Fruit fly (Drosophila melanogaster) whole organism, wandering third instar larva: Measurements from ENCODE around the gene CG9636.

ENCODE experiments used
- Abd-B ChIP-seq: fragments of >200 bp; optimal IDR thresholded peaks from 2 replicates; lab custom pipeline; 2017; ENCODE audit warnings: missing biosample characterization, missing genetic modification characterization
- CG32264 ChIP-seq: fragments of 200-800 bp; sonication (Bioruptor generic); optimal IDR thresholded peaks from 2 replicates; lab custom pipeline; 2016; ENCODE audit warnings: missing biosample characterization, missing genetic modification characterization
- CG9705 ChIP-seq: fragments of 200-800 bp; sonication (Bioruptor generic); optimal IDR thresholded peaks from 2 replicates; lab custom pipeline; 2018; ENCODE audit warnings: missing biosample characterization, mild to moderate bottlenecking, missing genetic modification characterization
- CrebA ChIP-seq: fragments of 200-800 bp; sonication (Bioruptor generic); optimal IDR thresholded peaks from 2 replicates; lab custom pipeline; 2016; ENCODE audit warnings: missing biosample characterization, mild to moderate bottlenecking, missing genetic modification characterization, borderline replicate concordance
- Dfd ChIP-seq: fragments of >200 bp; optimal IDR thresholded peaks from 2 replicates; lab custom pipeline; 2017; ENCODE audit warnings: missing biosample characterization, missing genetic modification characterization
- Dif ChIP-seq: fragments of 200-275, 200-300 bp; sonication (Bioruptor generic); optimal IDR thresholded peaks from 2 replicates; lab custom pipeline; 2018; ENCODE audit warnings: missing biosample characterization, missing genetic modification characterization; ENCODE audit not compliant: partially characterized antibody
- GATAd ChIP-seq: sonication (Bioruptor generic); optimal IDR thresholded peaks from 2 replicates; lab custom pipeline; 2016; ENCODE audit warnings: missing biosample characterization, missing genetic modification characterization
- HLH106 ChIP-seq: fragments of 200-800 bp; optimal IDR thresholded peaks from 3 replicates; lab custom pipeline; 2019; ENCODE audit warnings: missing biosample characterization, mild to moderate bottlenecking, missing genetic modification characterization, moderate library complexity
- Hnf4 ChIP-seq: fragments of 200-800 bp; sonication (Bioruptor generic); optimal IDR thresholded peaks from 2 replicates; lab custom pipeline; 2016; ENCODE audit warnings: missing biosample characterization, mild to moderate bottlenecking, missing genetic modification characterization
- Hr78 ChIP-seq: fragments of >200 bp; optimal IDR thresholded peaks from 2 replicates; lab custom pipeline; 2017; ENCODE audit warnings: missing biosample characterization, missing genetic modification characterization
- Hr83 ChIP-seq: fragments of 200-300 bp; sonication (Bioruptor generic); optimal IDR thresholded peaks from 2 replicates; lab custom pipeline; 2016; ENCODE audit warnings: missing biosample characterization, mild to moderate bottlenecking, missing genetic modification characterization, moderate library complexity; ENCODE audit not compliant: poor library complexity, severe bottlenecking
- Jra ChIP-seq: sonication (Bioruptor generic); optimal IDR thresholded peaks from 2 replicates; lab custom pipeline; 2016; ENCODE audit warnings: missing biosample characterization, missing genetic modification characterization
- Mio ChIP-seq: sonication (Bioruptor generic); optimal IDR thresholded peaks from 2 replicates; lab custom pipeline; 2016; ENCODE audit warnings: missing biosample characterization, missing genetic modification characterization
- Myc ChIP-seq: fragments of >200 bp; optimal IDR thresholded peaks from 2 replicates; lab custom pipeline; 2017
- N ChIP-seq: fragments of >200 bp; optimal IDR thresholded peaks from 2 replicates; lab custom pipeline; 2018; ENCODE audit warnings: missing biosample characterization, missing external identifiers, missing genetic modification characterization
- OdsH ChIP-seq: fragments of 200-800 bp; sonication (Bioruptor generic); optimal IDR thresholded peaks from 2 replicates; lab custom pipeline; 2016; ENCODE audit warnings: missing biosample characterization, mild to moderate bottlenecking, missing genetic modification characterization
- Rel ChIP-seq, 2 experiments: fragments of 200-800 bp; sonication (Bioruptor generic) in 1 of 2; optimal IDR thresholded peaks; 2 replicates in 1 of 2; 3 replicates in 1 of 2; lab custom pipeline; 2016 to 2019; ENCODE audit warnings: mild to moderate bottlenecking in 2 of 2, missing biosample characterization in 2 of 2, missing genetic modification characterization in 2 of 2, moderate library complexity in 1 of 2
- Sp1 ChIP-seq: fragments of 200-800 bp; sonication (Bioruptor generic); optimal IDR thresholded peaks from 3 replicates; lab custom pipeline; 2019; ENCODE audit warnings: missing biosample characterization, mild to moderate bottlenecking, missing genetic modification characterization, moderate library complexity
- Vsx2 ChIP-seq: fragments of 200-300, 225-300 bp; sonication (Bioruptor generic); optimal IDR thresholded peaks from 2 replicates; lab custom pipeline; 2018; ENCODE audit warnings: missing biosample characterization, missing genetic modification characterization; ENCODE audit not compliant: partially characterized antibody
- br ChIP-seq: fragments of 200-800 bp; sonication (Bioruptor generic); optimal IDR thresholded peaks from 2 replicates; lab custom pipeline; 2016; ENCODE audit warnings: missing biosample characterization, missing genetic modification characterization
- brk ChIP-seq: fragments of 200-800 bp; sonication (Bioruptor generic); optimal IDR thresholded peaks from 2 replicates; lab custom pipeline; 2016; ENCODE audit warnings: missing biosample characterization, mild to moderate bottlenecking, missing genetic modification characterization
- dl ChIP-seq, 2 experiments: fragments of 175-275, 200-275 bp in 1 of 2; fragments of 200-275 bp in 1 of 2; sonication (Bioruptor generic); optimal IDR thresholded peaks; lab custom pipeline; 2018; ENCODE audit warnings: mild to moderate bottlenecking in 2 of 2, missing biosample characterization in 2 of 2, missing genetic modification characterization in 2 of 2, moderate library complexity in 2 of 2; ENCODE audit not compliant: partially characterized antibody in 2 of 2, insufficient read depth in 1 of 2
- dmrt93B ChIP-seq: fragments of 200-800 bp; sonication (Bioruptor generic); optimal IDR thresholded peaks from 2 replicates; lab custom pipeline; 2018; ENCODE audit warnings: missing biosample characterization, mild to moderate bottlenecking, missing genetic modification characterization
- dsf ChIP-seq: sonication (Bioruptor generic); optimal IDR thresholded peaks from 2 replicates; lab custom pipeline; 2016; ENCODE audit warnings: missing biosample characterization, missing genetic modification characterization, borderline replicate concordance
- ey ChIP-seq: fragments of 200-800 bp; sonication (Bioruptor generic); optimal IDR thresholded peaks from 2 replicates; lab custom pipeline; 2016; ENCODE audit warnings: missing biosample characterization, missing genetic modification characterization
- foxo ChIP-seq, 2 experiments: fragments of 200-800 bp; sonication (Bioruptor generic); optimal IDR thresholded peaks; 2 replicates in 1 of 2; 3 replicates in 1 of 2; lab custom pipeline; 2016 to 2017; ENCODE audit warnings: missing biosample characterization in 2 of 2, missing genetic modification characterization in 2 of 2
- fru ChIP-seq: fragments of 200-800 bp; sonication (Bioruptor generic); optimal IDR thresholded peaks from 3 replicates; lab custom pipeline; 2016; ENCODE audit warnings: missing biosample characterization, mild to moderate bottlenecking, missing genetic modification characterization
- h ChIP-seq: fragments of 200-800 bp; sonication (Bioruptor generic); optimal IDR thresholded peaks from 3 replicates; lab custom pipeline; 2016; ENCODE audit warnings: missing biosample characterization, mild to moderate bottlenecking, missing genetic modification characterization
- jim ChIP-seq: fragments of 175-275, 200-325 bp; sonication (Bioruptor generic); optimal IDR thresholded peaks from 2 replicates; lab custom pipeline; 2016; ENCODE audit warnings: missing biosample characterization, mild to moderate bottlenecking, missing genetic modification characterization
- lola ChIP-seq: fragments of >200 bp; optimal IDR thresholded peaks from 2 replicates; lab custom pipeline; 2017; ENCODE audit warnings: missing biosample characterization, missing genetic modification characterization
- pan ChIP-seq: fragments of >200 bp; optimal IDR thresholded peaks from 2 replicates; lab custom pipeline; 2017
- psq ChIP-seq: fragments of 200-800 bp; sonication (Bioruptor generic); optimal IDR thresholded peaks from 3 replicates; lab custom pipeline; 2017; ENCODE audit warnings: missing biosample characterization, mild to moderate bottlenecking, missing genetic modification characterization, moderate library complexity
- rgr ChIP-seq: fragments of 200-800 bp; sonication (Bioruptor generic); optimal IDR thresholded peaks from 3 replicates; lab custom pipeline; 2016; ENCODE audit warnings: missing biosample characterization, mild to moderate bottlenecking, missing genetic modification characterization
- sage ChIP-seq: fragments of 200-800 bp; sonication (Bioruptor generic); optimal IDR thresholded peaks from 2 replicates; lab custom pipeline; 2016; ENCODE audit warnings: missing biosample characterization, mild to moderate bottlenecking, missing genetic modification characterization
- sv ChIP-seq: fragments of 200-800 bp; sonication (Bioruptor generic); optimal IDR thresholded peaks from 3 replicates; lab custom pipeline; 2016; ENCODE audit warnings: missing biosample characterization, missing genetic modification characterization
- tai ChIP-seq: sonication (Bioruptor generic); optimal IDR thresholded peaks from 2 replicates; lab custom pipeline; 2016; ENCODE audit warnings: missing biosample characterization, missing genetic modification characterization
- usp ChIP-seq: fragments of >200 bp; optimal IDR thresholded peaks from 2 replicates; lab custom pipeline; 2017; ENCODE audit warnings: missing biosample characterization, missing genetic modification characterization
- woc ChIP-seq: sonication (Bioruptor generic); optimal IDR thresholded peaks from 2 replicates; lab custom pipeline; 2016; ENCODE audit warnings: missing biosample characterization, mild to moderate bottlenecking, missing genetic modification characterization

The CG9636 gene

DNA sequence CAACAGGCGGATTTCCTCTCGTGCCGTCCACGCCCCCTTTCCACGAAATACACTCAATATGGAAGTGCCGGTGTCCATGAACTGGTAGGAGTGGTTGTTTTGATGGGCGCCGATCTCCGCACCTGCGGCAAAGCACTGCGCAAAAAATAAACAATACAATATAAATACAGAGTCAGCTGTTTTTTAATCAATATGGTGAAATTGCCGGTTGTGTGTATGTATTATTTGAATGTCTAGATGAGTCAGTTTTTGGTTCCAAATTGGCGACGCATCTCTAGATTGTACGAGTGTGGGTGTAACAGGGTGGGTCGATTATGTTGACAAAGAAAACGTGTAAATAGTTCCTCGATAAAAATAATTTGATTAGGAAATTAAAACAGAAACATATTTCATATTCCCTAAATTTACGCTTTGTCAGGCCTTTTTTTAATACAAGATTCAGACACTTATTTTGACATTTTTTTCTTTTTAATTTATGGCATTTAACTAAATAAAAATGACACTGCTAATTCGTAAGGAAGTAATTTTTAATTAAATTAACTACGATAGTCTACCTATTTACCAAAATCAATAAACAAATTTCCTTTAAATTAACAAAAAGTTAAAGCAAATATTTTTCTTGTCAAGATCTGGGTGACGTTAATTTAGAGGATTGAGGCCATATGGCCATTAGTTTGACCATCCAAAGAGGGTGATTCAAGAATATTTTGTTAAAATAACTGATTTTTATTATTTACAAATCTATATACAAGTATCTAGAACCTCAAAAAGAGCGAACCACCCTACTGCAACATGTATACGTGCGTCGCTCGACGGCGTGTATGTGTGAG, 3.9 kb downstream of the CG9636 start:
- TF ChIP-seq usp (GFP tag; lab: Kevin White, UChicago) (no peak), GATAd (GFP tag; lab: Kevin White, UChicago) (no peak), lola (GFP tag; lab: Kevin White, UChicago) (no peak), brk (GFP tag; lab: Kevin White, UChicago) (peak; percentile 63), dsf (peak; percentile 29), Dfd (GFP tag; lab: Kevin White, UChicago) (no peak), pan (lab: Kevin White, UChicago) (no peak), Abd-B (GFP tag; lab: Kevin White, UChicago) (no peak), ey (GFP tag; lab: Kevin White, UChicago) (peak; percentile 83), jim (GFP tag; lab: Kevin White, UChicago) (no peak), CG9705 (peak; percentile 66), sage (GFP tag; lab: Kevin White, UChicago) (peak; percentile 56), CrebA (no peak), Sp1 (peak; percentile 93), OdsH (GFP tag; lab: Kevin White, UChicago) (peak; percentile 84), br (GFP tag; lab: Kevin White, UChicago) (peak; percentile 74), HLH106 (peak; percentile 87), Mio (GFP tag; lab: Kevin White, UChicago) (peak; percentile 34), Hr78 (no peak), Jra (GFP tag; lab: Kevin White, UChicago) (peak; percentile 71), Hnf4 (peak; percentile 49), Myc (no peak), Hr83 (GFP tag; lab: Kevin White, UChicago) (peak; percentile 39), h (GFP tag; lab: Kevin White, UChicago) (peak; percentile 82), rgr (peak; percentile 85), fru (GFP tag; lab: Kevin White, UChicago) (peak; percentile 44), Vsx2 (no peak), dmrt93B (GFP tag; lab: Kevin White, UChicago) (peak; percentile 69), N (GFP tag; lab: Kevin White, UChicago) (no peak), Dif (GFP tag; lab: Kevin White, UChicago) (no peak), dl (GFP tag; optimal IDR thresholded peaks at IDR 0.05; lab: Kevin White, UChicago; ENCODE audit: insufficient read depth in 1 of 2, partially characterized antibody in 2 of 2) (no peak), tai (GFP tag; lab: Kevin White, UChicago) (no peak), psq (GFP tag; lab: Kevin White, UChicago) (peak; percentile 82), CG32264 (GFP tag; lab: Kevin White, UChicago) (peak; percentile 43), woc (GFP tag; lab: Kevin White, UChicago) (peak; percentile 72), Rel (GFP tag; optimal IDR thresholded peaks at IDR 0.05; lab: Kevin White, UChicago) (peak; percentile 32), Rel (tag; optimal IDR thresholded peaks at IDR 0.05; lab: Kevin White, UChicago) (peak; percentile 49), foxo (GFP tag; optimal IDR thresholded peaks at IDR 0.05; lab: Kevin White, UChicago) (peak in 1 of 2 experiments; percentile 90), sv (peak; percentile 78)

DNA sequence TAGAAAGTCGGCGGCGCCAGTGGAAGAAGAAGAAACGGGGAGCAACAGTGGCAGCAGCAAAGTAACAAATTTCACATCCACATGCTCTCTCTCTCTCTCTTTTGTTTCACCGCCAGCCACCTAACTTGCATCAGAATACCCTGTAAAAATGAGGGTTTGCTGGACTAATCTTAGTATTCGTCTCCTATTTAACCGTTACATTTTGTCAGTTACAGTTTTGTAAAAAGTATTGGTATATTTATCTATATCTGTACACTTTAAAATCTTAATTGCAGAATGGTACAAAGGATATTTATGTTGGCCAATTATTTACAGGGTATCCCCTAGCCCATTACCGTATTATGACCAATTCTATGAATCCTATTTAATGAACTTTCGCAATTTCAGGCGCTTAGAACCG, 9.7 kb downstream of the CG9636 start:
- peak; percentile 41 for TF ChIP-seq rgr
- TF ChIP-seq CG32264 (GFP tag; lab: Kevin White, UChicago) = no peak
- TF ChIP-seq pan (lab: Kevin White, UChicago) = no peak
- TF ChIP-seq Sp1 = no peak
- no peak for TF ChIP-seq fru (GFP tag; lab: Kevin White, UChicago)
- TF ChIP-seq Hr78 = no peak
- peak; percentile 18 for TF ChIP-seq br (GFP tag; lab: Kevin White, UChicago)
- TF ChIP-seq Abd-B (GFP tag; lab: Kevin White, UChicago) = no peak
- peak; percentile 28 for TF ChIP-seq Hnf4
- TF ChIP-seq Jra (GFP tag; lab: Kevin White, UChicago) = no peak
- TF ChIP-seq ey (GFP tag; lab: Kevin White, UChicago) = peak; percentile 36
- peak in 1 of 2 experiments; percentile 21 for TF ChIP-seq foxo (GFP tag; optimal IDR thresholded peaks at IDR 0.05; lab: Kevin White, UChicago)
- no peak for TF ChIP-seq Myc
- no peak for TF ChIP-seq N (GFP tag; lab: Kevin White, UChicago)
- TF ChIP-seq GATAd (GFP tag; lab: Kevin White, UChicago) = no peak
- TF ChIP-seq, all 38 proteins: peak for 5
